Worm (Caenorhabditis elegans): ENCODE results near the gene W09D6.5.

DNA sequence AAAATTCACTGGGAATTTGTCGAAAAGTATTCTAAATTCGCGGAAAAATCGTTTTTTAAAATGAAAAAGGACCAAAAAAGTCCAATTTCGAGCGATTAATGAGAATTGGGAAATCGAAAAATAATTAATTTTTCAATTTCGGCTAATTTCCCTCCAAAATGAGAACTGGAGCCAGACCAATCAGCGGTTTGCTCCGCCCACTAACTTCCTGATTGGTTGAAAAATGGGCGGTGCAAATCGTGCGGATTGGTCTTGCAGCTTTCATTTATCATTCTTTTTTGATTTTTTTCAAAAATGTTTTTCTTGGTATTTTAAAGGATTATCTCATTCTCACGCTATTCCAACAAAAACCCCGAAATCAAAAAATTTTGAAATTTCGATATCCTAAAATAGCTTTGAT, 34.3 kb upstream of the W09D6.5 start:
- TF ChIP-seq ceh-28 (tag; optimal IDR thresholded peaks at IDR 0.05) = no peak
- TF ChIP-seq ceh-16 (tag; optimal IDR thresholded peaks at IDR 0.05) = no peak
- TF ChIP-seq nhr-23 (tag; optimal IDR thresholded peaks at IDR 0.05) = no peak
- TF ChIP-seq ama-1 (optimal IDR thresholded peaks at IDR 0.05) = no peak
- no peak for TF ChIP-seq nhr-11 (tag; optimal IDR thresholded peaks at IDR 0.05)
- no peak for TF ChIP-seq unc-62 (GFP tag; optimal IDR thresholded peaks at IDR 0.05)

All from whole organism, L3 larva.